Worm (Caenorhabditis elegans) whole organism, L3 larva: ENCODE results near the gene Y54E2A.8.

Experiments used
- R02D3.7 ChIP-seq: fragments of 150-350 bp; optimal IDR thresholded peaks from 2 replicates; lab custom pipeline; 2014; ENCODE audit warnings: missing biosample characterization, missing genetic modification characterization
- aly-2 ChIP-seq: fragments of 150-350 bp; optimal IDR thresholded peaks from 2 replicates; lab custom pipeline; 2014; ENCODE audit warnings: missing biosample characterization, missing genetic modification characterization
- ama-1 ChIP-seq: fragments of 150-350 bp; optimal IDR thresholded peaks from 2 replicates; lab custom pipeline; 2018
- ceh-28 ChIP-seq: fragments of 150-350 bp; optimal IDR thresholded peaks from 2 replicates; lab custom pipeline; 2014; ENCODE audit warnings: missing biosample characterization, missing genetic modification reagents, missing genetic modification characterization
- ceh-82 ChIP-seq: fragments of 150-350 bp; optimal IDR thresholded peaks from 2 replicates; lab custom pipeline; 2014; ENCODE audit warnings: missing biosample characterization, missing genetic modification characterization
- ceh-9 ChIP-seq: sonication (generic microtip); optimal IDR thresholded peaks from 2 replicates; lab custom pipeline; 2018; ENCODE audit warnings: missing biosample characterization, missing genetic modification characterization
- daf-12 ChIP-seq: fragments of 150-350 bp; optimal IDR thresholded peaks from 2 replicates; lab custom pipeline; 2014; ENCODE audit warnings: missing biosample characterization, missing genetic modification reagents, missing genetic modification characterization
- egl-27 ChIP-seq: sonication (generic microtip); optimal IDR thresholded peaks from 4 replicates; lab custom pipeline; 2017; ENCODE audit warnings: missing biosample characterization, missing genetic modification reagents, missing genetic modification characterization
- elt-1 ChIP-seq: fragments of 150-350 bp; optimal IDR thresholded peaks from 2 replicates; lab custom pipeline; 2014; ENCODE audit warnings: missing biosample characterization, missing genetic modification characterization
- elt-2 ChIP-seq: sonication (generic microtip); optimal IDR thresholded peaks from 2 replicates; lab custom pipeline; 2016; ENCODE audit warnings: missing genetic modification reagents, mild to moderate bottlenecking, missing genetic modification characterization, missing compliant biosample characterization
- elt-3 ChIP-seq, 3 experiments: fragments of 150-350 bp in 1 of 3; sonication (generic microtip) in 2 of 3; optimal IDR thresholded peaks; 2 replicates in 2 of 3; 4 replicates in 1 of 3; lab custom pipeline; 2014 to 2017; ENCODE audit warnings: missing biosample characterization in 3 of 3, missing genetic modification characterization in 3 of 3
- fkh-10 ChIP-seq: sonication (generic microtip); optimal IDR thresholded peaks from 2 replicates; lab custom pipeline; 2017; ENCODE audit warnings: missing biosample characterization, missing genetic modification reagents, missing genetic modification characterization
- fkh-2 ChIP-seq: fragments of 150-350 bp; optimal IDR thresholded peaks from 2 replicates; lab custom pipeline; 2014; ENCODE audit warnings: missing biosample characterization, missing genetic modification reagents, missing genetic modification characterization
- fos-1 ChIP-seq: fragments of 150-350 bp; optimal IDR thresholded peaks from 2 replicates; lab custom pipeline; 2014; ENCODE audit warnings: missing biosample characterization, missing genetic modification characterization
- lin-15B ChIP-seq: fragments of 150-350 bp; optimal IDR thresholded peaks from 2 replicates; lab custom pipeline; 2014; ENCODE audit warnings: missing biosample characterization, missing genetic modification characterization
- lin-39 ChIP-seq: fragments of 150-350 bp; optimal IDR thresholded peaks from 2 replicates; lab custom pipeline; 2018; ENCODE audit warnings: missing biosample characterization, missing genetic modification reagents, missing genetic modification characterization
- lsy-12 ChIP-seq: sonication (generic microtip); optimal IDR thresholded peaks from 2 replicates; lab custom pipeline; 2016; ENCODE audit warnings: mild to moderate bottlenecking, missing genetic modification characterization, missing compliant biosample characterization
- mdl-1 ChIP-seq: fragments of 150-350 bp; optimal IDR thresholded peaks from 2 replicates; lab custom pipeline; 2014; ENCODE audit warnings: missing biosample characterization, missing genetic modification characterization
- nfya-1 ChIP-seq: sonication (generic microtip); optimal IDR thresholded peaks from 2 replicates; lab custom pipeline; 2017; ENCODE audit warnings: missing genetic modification characterization, mild to moderate bottlenecking, missing compliant biosample characterization, antibody characterized with exemption, moderate library complexity; ENCODE audit not compliant: insufficient read depth
- nhr-11 ChIP-seq: fragments of 150-350 bp; optimal IDR thresholded peaks from 2 replicates; lab custom pipeline; 2014; ENCODE audit warnings: missing biosample characterization, missing genetic modification characterization
- nhr-12 ChIP-seq: fragments of 150-350 bp; optimal IDR thresholded peaks from 2 replicates; lab custom pipeline; 2014; ENCODE audit warnings: missing biosample characterization, missing genetic modification characterization
- nhr-23 ChIP-seq: fragments of 150-350 bp; optimal IDR thresholded peaks from 2 replicates; lab custom pipeline; 2014; ENCODE audit warnings: missing biosample characterization, missing genetic modification reagents, missing genetic modification characterization
- nhr-237 ChIP-seq: fragments of 150-350 bp; optimal IDR thresholded peaks from 2 replicates; lab custom pipeline; 2014; ENCODE audit warnings: missing biosample characterization, missing genetic modification characterization
- nhr-25 ChIP-seq: sonication (generic microtip); optimal IDR thresholded peaks from 2 replicates; lab custom pipeline; 2017; ENCODE audit warnings: missing biosample characterization, missing genetic modification characterization
- nhr-28 ChIP-seq: fragments of 150-350 bp; optimal IDR thresholded peaks from 2 replicates; lab custom pipeline; 2014; ENCODE audit warnings: missing biosample characterization, missing genetic modification characterization
- nhr-43 ChIP-seq: sonication (generic microtip); optimal IDR thresholded peaks from 2 replicates; lab custom pipeline; 2016; ENCODE audit warnings: mild to moderate bottlenecking, missing genetic modification characterization, missing compliant biosample characterization; ENCODE audit not compliant: poor library complexity, severe bottlenecking
- nhr-67 ChIP-seq: fragments of 150-350 bp; optimal IDR thresholded peaks from 2 replicates; lab custom pipeline; 2014; ENCODE audit warnings: missing biosample characterization, missing genetic modification characterization
- nhr-76 ChIP-seq: fragments of 150-350 bp; sonication (generic microtip); optimal IDR thresholded peaks from 5 replicates; lab custom pipeline; 2014; ENCODE audit warnings: missing biosample characterization, missing genetic modification characterization
- nhr-77 ChIP-seq: fragments of 150-350 bp; optimal IDR thresholded peaks from 2 replicates; lab custom pipeline; 2014; ENCODE audit warnings: missing biosample characterization, missing genetic modification characterization
- pha-4 ChIP-seq: fragments of 150-350 bp; optimal IDR thresholded peaks from 2 replicates; lab custom pipeline; 2014; ENCODE audit warnings: missing biosample characterization, missing genetic modification reagents, missing genetic modification characterization
- pqm-1 ChIP-seq: fragments of 150-350 bp; optimal IDR thresholded peaks from 2 replicates; lab custom pipeline; 2017; ENCODE audit warnings: missing biosample characterization, missing genetic modification characterization, inconsistent platforms
- sea-2 ChIP-seq: fragments of 150-350 bp; sonication (generic microtip); optimal IDR thresholded peaks from 4 replicates; lab custom pipeline; 2014; ENCODE audit warnings: missing biosample characterization, missing genetic modification reagents, missing genetic modification characterization
- skn-1 ChIP-seq: fragments of 150-350 bp; optimal IDR thresholded peaks from 2 replicates; lab custom pipeline; 2014; ENCODE audit warnings: missing biosample characterization, missing genetic modification characterization
- snpc-4 ChIP-seq: fragments of 150-350 bp; optimal IDR thresholded peaks from 2 replicates; lab custom pipeline; 2014; ENCODE audit warnings: missing biosample characterization, missing genetic modification characterization
- tbx-2 ChIP-seq: sonication (generic microtip); optimal IDR thresholded peaks from 2 replicates; lab custom pipeline; 2016; ENCODE audit warnings: mild to moderate bottlenecking, missing genetic modification characterization, missing compliant biosample characterization
- unc-39 ChIP-seq: sonication (generic microtip); optimal IDR thresholded peaks from 4 replicates; lab custom pipeline; 2017; ENCODE audit warnings: missing biosample characterization, missing genetic modification characterization
- zag-1 ChIP-seq: fragments of 150-350 bp; optimal IDR thresholded peaks from 2 replicates; lab custom pipeline; 2014; ENCODE audit warnings: missing biosample characterization, missing genetic modification characterization
- ztf-11 ChIP-seq: fragments of 150-350 bp; optimal IDR thresholded peaks from 2 replicates; lab custom pipeline; 2014; ENCODE audit warnings: missing biosample characterization, missing genetic modification characterization

Y54E2A.8 gene

DNA sequence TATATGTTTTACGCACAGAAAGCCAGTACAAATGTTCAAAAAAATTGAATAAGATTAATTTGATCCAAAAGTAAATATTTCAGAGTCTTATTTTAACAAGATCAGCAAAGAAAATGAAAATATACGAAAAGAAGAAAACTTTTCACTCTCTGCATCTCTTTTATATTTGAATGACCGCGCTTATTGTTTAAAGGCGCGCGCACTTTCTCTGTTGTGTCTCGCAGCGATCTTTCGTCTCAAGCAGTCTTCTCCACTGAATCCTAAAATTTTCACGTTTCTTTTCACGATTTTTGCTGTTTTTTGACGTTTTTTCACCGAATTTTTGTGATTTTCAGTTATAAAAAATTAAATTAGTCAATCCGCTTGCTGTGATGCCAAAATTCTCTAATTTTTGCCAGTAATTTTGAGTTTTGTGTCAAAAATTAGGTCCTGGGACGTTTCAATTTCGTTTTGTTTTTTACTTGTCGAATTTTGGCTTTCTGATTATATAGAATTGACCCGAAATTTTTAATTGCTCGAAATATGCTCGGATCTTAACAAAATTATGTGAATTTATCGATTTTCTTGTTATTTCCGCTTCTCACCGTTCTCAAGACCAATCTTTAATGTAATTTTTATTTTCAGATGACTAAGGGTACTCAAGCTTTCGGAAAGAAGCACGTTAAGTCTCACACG is 36.9 kb downstream of the Y54E2A.8 start, which contains the start of gene W01D2.1 (continued):
- no peak for TF ChIP-seq nhr-76
- no peak for TF ChIP-seq ceh-82
- TF ChIP-seq lin-39 (tag; lab: Kevin White, UChicago): peak; percentile 63
- TF ChIP-seq mdl-1: no peak
- TF ChIP-seq pha-4: peak; percentile 80
- TF ChIP-seq nhr-67 (tag; lab: Kevin White, UChicago): no peak
- TF ChIP-seq aly-2 (tag; lab: Kevin White, UChicago): no peak
- TF ChIP-seq fkh-10 (GFP tag; lab: Kevin White, UChicago): no peak
- no peak for TF ChIP-seq ceh-28 (tag; lab: Kevin White, UChicago)
- TF ChIP-seq skn-1: peak; percentile 50
- TF ChIP-seq nhr-12 (tag; lab: Kevin White, UChicago): no peak
- TF ChIP-seq nhr-11 (tag; lab: Kevin White, UChicago): no peak
- TF ChIP-seq, all 47 proteins: peak for 13

DNA sequence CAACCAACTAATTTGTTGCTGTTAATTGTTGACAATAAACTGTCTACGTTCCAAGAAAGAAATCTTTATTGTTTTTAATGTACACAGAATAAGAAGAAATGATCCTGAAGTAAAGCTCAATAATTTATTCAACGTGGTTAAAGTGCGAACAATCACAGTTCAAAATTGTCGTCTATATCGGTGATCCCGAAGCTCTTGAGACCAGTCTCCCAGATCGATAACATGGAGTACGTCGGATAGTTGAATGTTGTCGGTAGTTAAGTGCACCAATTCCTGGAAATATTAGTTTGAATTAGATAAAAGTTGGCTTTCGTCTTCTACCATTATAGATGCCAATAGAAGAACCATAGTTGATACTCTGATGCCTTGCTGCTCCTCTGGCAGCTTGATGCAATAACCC is 37.9 kb downstream of the Y54E2A.8 start:
- TF ChIP-seq lin-39 (tag; lab: Kevin White, UChicago): no peak
- TF ChIP-seq nhr-25 (tag; lab: Kevin White, UChicago): peak; percentile 25
- TF ChIP-seq nhr-23: no peak
- TF ChIP-seq fkh-2: no peak

DNA sequence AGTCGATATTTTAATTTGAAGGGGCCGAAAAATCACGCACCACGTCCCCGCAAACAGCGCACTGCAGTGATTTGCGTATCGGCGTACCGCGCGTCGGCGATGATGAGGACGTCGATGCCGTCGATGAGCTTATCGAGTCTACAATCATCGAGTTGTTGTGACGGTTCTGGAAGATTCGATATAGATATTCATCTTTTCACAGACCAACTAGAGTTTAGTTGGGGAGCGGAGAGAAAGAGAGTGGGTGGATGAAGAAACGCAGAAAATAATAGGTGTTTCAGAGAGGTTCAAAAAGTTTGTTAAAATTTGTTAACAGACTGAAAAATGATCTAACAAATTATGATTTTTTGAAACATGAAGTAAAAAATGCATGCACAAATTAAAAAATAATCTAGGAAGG is 40.2 kb downstream of the Y54E2A.8 start, which contains the start of gene nhr-61:
TSS of gene nhr-61 (minus strand) at position 168 of the 400 bp plus-strand sequence.
- TF ChIP-seq elt-1 (tag; lab: Kevin White, UChicago): peak; percentile 47
- no peak for TF ChIP-seq nhr-28 (tag; lab: Kevin White, UChicago)
- TF ChIP-seq nhr-237 (tag; lab: Kevin White, UChicago): no peak
- no peak for TF ChIP-seq R02D3.7

- TF ChIP-seq ztf-11 (no peak), snpc-4 (tag; lab: Kevin White, UChicago) (peak; percentile 30), pha-4 (peak; percentile 52), egl-27 (no peak), nhr-25 (tag; lab: Kevin White, UChicago) (peak; percentile 18), pqm-1 (tag; lab: Kevin White, UChicago) (peak; percentile 30), sea-2 (GFP tag; lab: Kevin White, UChicago) (no peak), lin-39 (tag; lab: Kevin White, UChicago) (no peak), zag-1 (tag; lab: Kevin White, UChicago) (no peak), nhr-28 (tag; lab: Kevin White, UChicago) (no peak), elt-3 (tag; optimal IDR thresholded peaks at IDR 0.05; lab: Kevin White, UChicago) (no peak), nhr-12 (tag; lab: Kevin White, UChicago) (no peak)
- TF ChIP-seq, all 47 proteins: peak for 4
Measured at ce11 chrII:14819258-14819985, 41.3 kb downstream of the Y54E2A.8 start.

ce11 chrII:14820460-14820859 is 42.3 kb downstream of the Y54E2A.8 start:
- TF ChIP-seq pqm-1 (tag; lab: Kevin White, UChicago) (peak; percentile 24), skn-1 (peak; percentile 25), pha-4 (peak; percentile 2), ama-1 (lab: Kevin White, UChicago) (no peak)

DNA sequence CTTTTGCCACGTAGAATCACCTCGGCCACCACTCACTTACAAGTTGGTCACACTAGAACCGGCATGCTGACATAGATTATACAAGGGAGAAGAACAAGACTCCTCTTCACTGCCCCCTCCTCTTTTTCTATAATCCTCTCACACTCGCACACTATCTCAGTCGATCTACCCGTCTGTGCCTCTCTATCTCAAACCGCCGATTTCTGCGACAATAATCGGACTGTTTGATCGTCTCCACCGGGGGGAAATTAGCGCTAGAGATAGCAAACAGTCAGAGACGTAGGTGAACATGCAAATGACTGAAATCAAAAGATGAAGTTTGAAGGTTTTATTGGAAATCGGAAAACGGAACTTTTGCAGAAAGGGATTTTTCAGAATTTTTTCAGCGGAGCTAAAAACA is 44.3 kb downstream of the Y54E2A.8 start:
- TF ChIP-seq snpc-4 (tag; lab: Kevin White, UChicago) (no peak), ztf-11 (no peak), nhr-23 (peak; percentile 94), lin-15B (tag; lab: Kevin White, UChicago) (peak; percentile 20), tbx-2 (tag; lab: Kevin White, UChicago) (no peak), lsy-12 (tag; lab: Kevin White, UChicago) (peak; percentile 35), aly-2 (tag; lab: Kevin White, UChicago) (no peak), nhr-25 (tag; lab: Kevin White, UChicago) (peak; percentile 95), nfya-1 (tag; lab: Kevin White, UChicago) (peak; percentile 37), ceh-82 (peak; percentile 30), fos-1 (tag; lab: Kevin White, UChicago) (no peak), daf-12 (no peak), elt-2 (tag; lab: Kevin White, UChicago) (peak; percentile 79), pha-4 (peak; percentile 88), elt-1 (tag; lab: Kevin White, UChicago) (peak; percentile 71), sea-2 (GFP tag; lab: Kevin White, UChicago) (no peak), ceh-28 (tag; lab: Kevin White, UChicago) (peak; percentile 55), nhr-67 (tag; lab: Kevin White, UChicago) (no peak), nhr-237 (tag; lab: Kevin White, UChicago) (no peak), ceh-9 (tag; lab: Kevin White, UChicago) (no peak), fkh-2 (no peak), unc-39 (tag; lab: Kevin White, UChicago) (no peak), pqm-1 (tag; lab: Kevin White, UChicago) (peak; percentile 94), nhr-43 (tag; lab: Kevin White, UChicago) (peak; percentile 62), skn-1 (peak; percentile 56), nhr-77 (tag; lab: Kevin White, UChicago) (no peak), mdl-1 (no peak)
